Worm (Caenorhabditis elegans): ENCODE results near the gene Y59A8B.21.
A peak's percentile ranks its signal among the peaks of the same experiment; 100 is the strongest.

Gene Y59A8B.21

ce11 chrV:17951172-17951999 lies 34.7 kb upstream of the Y59A8B.21 start, which contains the start of gene Y59A8B.24:
Gene Y59A8B.24, plus strand, starts transcription at chrV:17951949.
- TF ChIP-seq nhr-237 (tag; optimal IDR thresholded peaks at IDR 0.05) = peak; percentile 58
- peak; percentile 71 for TF ChIP-seq unc-120 (tag; optimal IDR thresholded peaks at IDR 0.05; ENCODE audit: poor library complexity, severe bottlenecking)
- TF ChIP-seq unc-39 (tag; optimal IDR thresholded peaks at IDR 0.05) = peak; percentile 16
- TF ChIP-seq ceh-43 (GFP tag; optimal IDR thresholded peaks at IDR 0.05) = peak; percentile 32
- TF ChIP-seq mls-2 (tag; optimal IDR thresholded peaks at IDR 0.05) = peak; percentile 68
- TF ChIP-seq ceh-39 (tag; optimal IDR thresholded peaks at IDR 0.05) = peak; percentile 76
- TF ChIP-seq elt-1 (tag; optimal IDR thresholded peaks at IDR 0.05; ENCODE audit: borderline replicate concordance, insufficient read depth) = no peak
- TF ChIP-seq M03D4.4 (tag; optimal IDR thresholded peaks at IDR 0.05) = peak; percentile 80
- TF ChIP-seq blmp-1 (tag; optimal IDR thresholded peaks at IDR 0.05) = no peak
- no peak for TF ChIP-seq elt-3 (tag; optimal IDR thresholded peaks at IDR 0.05)
- no peak for TF ChIP-seq sem-2 (GFP tag; optimal IDR thresholded peaks at IDR 0.05)
- TF ChIP-seq nhr-28 (tag; optimal IDR thresholded peaks at IDR 0.05) = no peak
- TF ChIP-seq nhr-2 (tag; optimal IDR thresholded peaks at IDR 0.05) = peak; percentile 77
- TF ChIP-seq flh-1 (GFP tag; optimal IDR thresholded peaks at IDR 0.05) = no peak
- no peak for TF ChIP-seq snpc-4 (tag; optimal IDR thresholded peaks at IDR 0.05)
- no peak for TF ChIP-seq lin-32 (GFP tag; optimal IDR thresholded peaks at IDR 0.05)
- no peak for TF ChIP-seq ceh-83 (GFP tag; optimal IDR thresholded peaks at IDR 0.05)
- peak; percentile 82 for TF ChIP-seq lsy-2 (tag; optimal IDR thresholded peaks at IDR 0.05)
- no peak for TF ChIP-seq bed-3 (GFP tag; optimal IDR thresholded peaks at IDR 0.05)
- TF ChIP-seq mab-5 (tag; optimal IDR thresholded peaks at IDR 0.05) = peak; percentile 22
- TF ChIP-seq ztf-11 (tag; optimal IDR thresholded peaks at IDR 0.05) = peak; percentile 73
- no peak for TF ChIP-seq tbx-8 (GFP tag; optimal IDR thresholded peaks at IDR 0.05)
- TF ChIP-seq zip-8 (tag; optimal IDR thresholded peaks at IDR 0.05) = peak; percentile 73
- peak; percentile 57 for TF ChIP-seq ces-1 (GFP tag; optimal IDR thresholded peaks at IDR 0.05)
- TF ChIP-seq mep-1 (tag; optimal IDR thresholded peaks at IDR 0.05) = peak; percentile 61
- TF ChIP-seq ham-2 (GFP tag; optimal IDR thresholded peaks at IDR 0.05) = peak; percentile 79
- peak; percentile 37 for TF ChIP-seq cnd-1 (tag; optimal IDR thresholded peaks at IDR 0.05)
- peak; percentile 95 for TF ChIP-seq drap-1 (GFP tag; optimal IDR thresholded peaks at IDR 0.05)
- peak; percentile 61 for TF ChIP-seq hlh-1 (tag; optimal IDR thresholded peaks at IDR 0.05)
- no peak for TF ChIP-seq nhr-12 (tag; optimal IDR thresholded peaks at IDR 0.05)
- TF ChIP-seq sptf-1 (tag; optimal IDR thresholded peaks at IDR 0.05) = peak; percentile 81
- peak; percentile 87 for TF ChIP-seq lin-13 (tag; optimal IDR thresholded peaks at IDR 0.05)
- peak; percentile 72 for TF ChIP-seq unc-62 (GFP tag; optimal IDR thresholded peaks at IDR 0.05)
- peak; percentile 87 for TF ChIP-seq pha-4 (tag; optimal IDR thresholded peaks at IDR 0.05)
- no peak for TF ChIP-seq nhr-76 (tag; optimal IDR thresholded peaks at IDR 0.05)

- TF ChIP-seq ceh-39 (tag; optimal IDR thresholded peaks at IDR 0.05) (no peak), unc-120 (tag; optimal IDR thresholded peaks at IDR 0.05; ENCODE audit: poor library complexity, severe bottlenecking) (no peak), flh-1 (GFP tag; optimal IDR thresholded peaks at IDR 0.05) (no peak), nhr-12 (tag; optimal IDR thresholded peaks at IDR 0.05) (no peak), hlh-1 (tag; optimal IDR thresholded peaks at IDR 0.05) (no peak), lsy-2 (tag; optimal IDR thresholded peaks at IDR 0.05) (no peak)
These were observed 33.8 kb upstream of the Y59A8B.21 start for ce11 chrV:17952280-17952679.

ce11 chrV:17956109-17956508 lies 30.0 kb upstream of the Y59A8B.21 start:
- TF ChIP-seq bed-3 (GFP tag; optimal IDR thresholded peaks at IDR 0.05) = no peak
- no peak for TF ChIP-seq nhr-237 (tag; optimal IDR thresholded peaks at IDR 0.05)
- TF ChIP-seq snpc-4 (tag; optimal IDR thresholded peaks at IDR 0.05) = no peak
- no peak for TF ChIP-seq sptf-1 (tag; optimal IDR thresholded peaks at IDR 0.05)
- no peak for TF ChIP-seq flh-1 (GFP tag; optimal IDR thresholded peaks at IDR 0.05)
- no peak for TF ChIP-seq drap-1 (GFP tag; optimal IDR thresholded peaks at IDR 0.05)
- TF ChIP-seq pha-4 (tag; optimal IDR thresholded peaks at IDR 0.05) = no peak
- TF ChIP-seq nhr-12 (tag; optimal IDR thresholded peaks at IDR 0.05) = no peak
- no peak for TF ChIP-seq lin-13 (tag; optimal IDR thresholded peaks at IDR 0.05)
- TF ChIP-seq lin-32 (GFP tag; optimal IDR thresholded peaks at IDR 0.05) = no peak

All from whole organism, mixed stage, embryonic.